Worm (Caenorhabditis elegans): Measurements from ENCODE around the gene pph-4.2.

The pph-4.2 gene

ce11 chrIII:12368462-12369306 lies 8.4 kb downstream of the pph-4.2 start, which contains the start of gene his-72 (continued):
- TF ChIP-seq Y5F2A.4 (GFP tag; optimal IDR thresholded peaks at IDR 0.05): no peak
- peak; percentile 52 for TF ChIP-seq dve-1 (tag; optimal IDR thresholded peaks at IDR 0.05; ENCODE audit: insufficient read depth)
- no peak for TF ChIP-seq aly-2 (tag; optimal IDR thresholded peaks at IDR 0.05)
- no peak for TF ChIP-seq nhr-102 (tag; optimal IDR thresholded peaks at IDR 0.05)
- TF ChIP-seq lin-1 (GFP tag; IDR thresholded peaks at IDR 0.05): no peak
- no peak for TF ChIP-seq mxl-2 (GFP tag; conservative IDR thresholded peaks at IDR 0.05)
- TF ChIP-seq zip-11 (GFP tag; IDR thresholded peaks at IDR 0.05): no peak
- TF ChIP-seq R02D3.7 (tag; optimal IDR thresholded peaks at IDR 0.05): no peak
- TF ChIP-seq nhr-42 (GFP tag; IDR thresholded peaks at IDR 0.05): no peak
- peak; percentile 21 for TF ChIP-seq nhr-11 (tag; optimal IDR thresholded peaks at IDR 0.05)
- TF ChIP-seq unc-130 (GFP tag; optimal IDR thresholded peaks at IDR 0.05): no peak
- TF ChIP-seq dmd-9 (GFP tag; IDR thresholded peaks at IDR 0.05): no peak
- TF ChIP-seq lin-13 (GFP tag; optimal IDR thresholded peaks at IDR 0.05): peak; percentile 20
- TF ChIP-seq ztf-11 (tag; optimal IDR thresholded peaks at IDR 0.05): no peak
- no peak for TF ChIP-seq nhr-6 (tag; optimal IDR thresholded peaks at IDR 0.05)
- no peak for TF ChIP-seq jun-1 (tag; optimal IDR thresholded peaks at IDR 0.05)
- TF ChIP-seq pha-4 (GFP tag; IDR thresholded peaks at IDR 0.05): no peak; the same call in 1 of the 2 replicates
- no peak for TF ChIP-seq pha-4 (tag; optimal IDR thresholded peaks at IDR 0.05)
- no peak for TF ChIP-seq nhr-28 (tag; optimal IDR thresholded peaks at IDR 0.05)
- no peak for TF ChIP-seq daf-16 (GFP tag; optimal IDR thresholded peaks at IDR 0.05)
- TF ChIP-seq daf-16 (tag; optimal IDR thresholded peaks at IDR 0.05): no peak
- peak; percentile 81 for TF ChIP-seq aha-1 (tag)
- no peak for TF ChIP-seq saeg-2 (GFP tag; IDR thresholded peaks at IDR 0.05)
- no peak for TF ChIP-seq spr-1 (tag; optimal IDR thresholded peaks at IDR 0.05)
- TF ChIP-seq lin-29 (GFP tag; IDR thresholded peaks at IDR 0.05): no peak
- TF ChIP-seq lin-15B (tag; optimal IDR thresholded peaks at IDR 0.05): no peak
- TF ChIP-seq ceh-82 (tag; optimal IDR thresholded peaks at IDR 0.05): no peak
- no peak for TF ChIP-seq daf-19 (GFP tag; conservative IDR thresholded peaks at IDR 0.05)
- no peak for TF ChIP-seq duxl-1 (tag; optimal IDR thresholded peaks at IDR 0.05; ENCODE audit: poor library complexity)
- TF ChIP-seq php-3 (GFP tag; IDR thresholded peaks at IDR 0.05): no peak
- TF ChIP-seq hlh-11 (tag; optimal IDR thresholded peaks at IDR 0.05): peak; percentile 33
- no peak for TF ChIP-seq lir-3 (tag; optimal IDR thresholded peaks at IDR 0.05)
- TF ChIP-seq lin-38 (GFP tag; IDR thresholded peaks at IDR 0.05): peak; percentile 54
- 0 out of 2 replicates have a peak, but pooled peaks have one; percentile 21 for TF ChIP-seq snpc-1.2 (GFP tag; IDR thresholded peaks at IDR 0.05)
- no peak for TF ChIP-seq unc-39 (tag; optimal IDR thresholded peaks at IDR 0.05)
- TF ChIP-seq nhr-25 (tag; optimal IDR thresholded peaks at IDR 0.05; ENCODE audit: borderline replicate concordance, insufficient read depth): no peak
- no peak for TF ChIP-seq madf-9 (GFP tag; conservative IDR thresholded peaks at IDR 0.05)
- peak; percentile 64; the same call in 1 of the 2 replicates for TF ChIP-seq egl-43 (GFP tag; IDR thresholded peaks at IDR 0.05)
- TF ChIP-seq F44E2.7 (GFP tag; IDR thresholded peaks at IDR 0.05): no peak
- TF ChIP-seq nhr-10 (tag; optimal IDR thresholded peaks at IDR 0.05): no peak
- peak; percentile 80 for TF ChIP-seq mep-1 (tag; optimal IDR thresholded peaks at IDR 0.05)
- no peak for TF ChIP-seq F37D6.2 (tag; optimal IDR thresholded peaks at IDR 0.05)
- no peak for TF ChIP-seq skn-1 (tag; optimal IDR thresholded peaks at IDR 0.05)
- TF ChIP-seq nhr-76 (tag; optimal IDR thresholded peaks at IDR 0.05): no peak
- no peak for TF ChIP-seq set-16 (GFP tag; IDR thresholded peaks at IDR 0.05)
- TF ChIP-seq ceh-28 (tag; optimal IDR thresholded peaks at IDR 0.05): no peak
- TF ChIP-seq zag-1 (tag; optimal IDR thresholded peaks at IDR 0.05): no peak
- no peak for TF ChIP-seq spr-3 (GFP tag; optimal IDR thresholded peaks at IDR 0.05)
- no peak for TF ChIP-seq cey-2 (tag; optimal IDR thresholded peaks at IDR 0.05; ENCODE audit: borderline replicate concordance, insufficient read depth)
- no peak for TF ChIP-seq hif-1 (tag; optimal IDR thresholded peaks at IDR 0.05)
- no peak for TF ChIP-seq ceh-20 (GFP tag; IDR thresholded peaks at IDR 0.05)

All from whole organism, L4 larva.